Fruit fly (Drosophila melanogaster) S2 (cell line): ENCODE measurements around the gene Rdh.

Source experiments
- CG8478 ChIP-seq: fragments of >200 bp; optimal IDR thresholded peaks from 2 replicates; lab custom pipeline; 2018
- CTCF ChIP-seq, 2 experiments: fragments of >200 bp; optimal IDR thresholded peaks; 2 replicates each; lab custom pipeline; 2018

dm6 chr3L:3848687-3849270 is 23.5 kb downstream of the Rdh start:
- TF ChIP-seq CTCF (optimal IDR thresholded peaks at IDR 0.05; lab: Kevin White, UChicago) (no peak), CG8478 (lab: Kevin White, UChicago) (no peak)
